Fruit fly (Drosophila melanogaster): Measurements from ENCODE around the gene CG4597.

CG4597 gene

dm6 chr3L:5080837-5081236 is 48.5 kb upstream of the CG4597 start (continued):
- TF ChIP-seq ss (GFP tag; optimal IDR thresholded peaks at IDR 0.05) (peak in 1 of 2 experiments; percentile 56), Eip75B (GFP tag; optimal IDR thresholded peaks at IDR 0.05) (no peak), dsx (GFP tag; optimal IDR thresholded peaks at IDR 0.05; ENCODE audit: poor library complexity, severe bottlenecking) (peak; percentile 30), CG31627 (GFP tag; optimal IDR thresholded peaks at IDR 0.05) (no peak), esn (GFP tag; optimal IDR thresholded peaks at IDR 0.05) (no peak), Gug (GFP tag; IDR thresholded peaks at IDR 0.05) (no peak), CG32006 (GFP tag; optimal IDR thresholded peaks at IDR 0.05) (peak; percentile 38), CG11294 (GFP tag; IDR thresholded peaks at IDR 0.05) (no peak), svp (GFP tag) (peak; percentile 61), pdm3 (GFP tag; optimal IDR thresholded peaks at IDR 0.05) (peak; percentile 24), Sox15 (GFP tag; optimal IDR thresholded peaks at IDR 0.05) (no peak), salr (GFP tag; optimal IDR thresholded peaks at IDR 0.05) (peak in 1 of 2 experiments; percentile 18), dac (GFP tag; optimal IDR thresholded peaks at IDR 0.05) (no peak), CG8632 (GFP tag; optimal IDR thresholded peaks at IDR 0.05) (no peak)

DNA sequence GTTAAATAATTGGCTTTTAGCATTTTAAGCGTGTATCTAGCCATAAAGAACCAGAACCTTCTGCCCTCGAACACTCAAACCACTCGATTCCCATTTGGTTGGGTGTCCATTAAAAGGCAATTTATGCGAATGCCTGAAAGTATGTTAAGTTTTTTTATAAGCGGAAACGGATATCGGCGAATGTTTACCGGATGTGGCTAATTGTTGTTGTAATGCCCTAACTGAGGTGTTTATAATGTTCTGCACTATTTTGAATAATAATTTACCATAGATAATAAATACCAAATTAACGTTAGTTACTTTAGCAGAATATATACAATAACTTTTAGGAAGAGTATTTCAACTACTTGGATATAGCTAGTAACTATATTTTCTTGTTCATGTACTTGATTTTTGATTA is 32.6 kb upstream of the CG4597 start:
- TF ChIP-seq Sox102F (GFP tag; optimal IDR thresholded peaks at IDR 0.05) (peak; percentile 18), CG9139 (GFP tag; optimal IDR thresholded peaks at IDR 0.05) (peak; percentile 16), Smox (GFP tag; optimal IDR thresholded peaks at IDR 0.05) (no peak), dac (GFP tag; optimal IDR thresholded peaks at IDR 0.05) (no peak), Gug (GFP tag; IDR thresholded peaks at IDR 0.05) (no peak), net (GFP tag; optimal IDR thresholded peaks at IDR 0.05) (peak; percentile 38), fkh (GFP tag; optimal IDR thresholded peaks at IDR 0.05) (no peak), vri (GFP tag; optimal IDR thresholded peaks at IDR 0.05) (no peak), CG11902 (GFP tag; optimal IDR thresholded peaks at IDR 0.05) (no peak), Eip78C (GFP tag) (peak; percentile 89), Lpt (GFP tag; optimal IDR thresholded peaks at IDR 0.05) (no peak), topi (GFP tag; optimal IDR thresholded peaks at IDR 0.05) (peak; percentile 20), CG32006 (GFP tag; optimal IDR thresholded peaks at IDR 0.05) (no peak), CG10669 (GFP tag; optimal IDR thresholded peaks at IDR 0.05) (peak; percentile 45), OdsH (GFP tag; optimal IDR thresholded peaks at IDR 0.05) (peak; percentile 45), Ets21C (GFP tag; optimal IDR thresholded peaks at IDR 0.05) (no peak), cyc (GFP tag; optimal IDR thresholded peaks at IDR 0.05) (no peak), esn (GFP tag; optimal IDR thresholded peaks at IDR 0.05) (no peak), svp (GFP tag) (no peak), Hr4 (GFP tag; optimal IDR thresholded peaks at IDR 0.05) (no peak), CG8119 (GFP tag; IDR thresholded peaks at IDR 0.05) (no peak), CG4318 (GFP tag; optimal IDR thresholded peaks at IDR 0.05) (no peak), CG6792 (GFP tag; optimal IDR thresholded peaks at IDR 0.05) (peak; percentile 2), Met (GFP tag; optimal IDR thresholded peaks at IDR 0.05) (peak; percentile 33), Sox14 (GFP tag; optimal IDR thresholded peaks at IDR 0.05) (no peak), pdm3 (GFP tag; optimal IDR thresholded peaks at IDR 0.05) (peak; percentile 18), CG1621 (tag; optimal IDR thresholded peaks at IDR 0.05) (peak; percentile 43), CG16779 (tag; optimal IDR thresholded peaks at IDR 0.05) (no peak), eg (GFP tag; IDR thresholded peaks at IDR 0.05) (no peak), spab (GFP tag; optimal IDR thresholded peaks at IDR 0.05) (peak; percentile 15), CG3032 (tag; optimal IDR thresholded peaks at IDR 0.05) (no peak), ss (GFP tag; optimal IDR thresholded peaks at IDR 0.05) (peak in 1 of 2 experiments; percentile 16), CG10631 (GFP tag; optimal IDR thresholded peaks at IDR 0.05) (no peak), CG6854 (GFP tag; optimal IDR thresholded peaks at IDR 0.05) (no peak), Sox15 (GFP tag; optimal IDR thresholded peaks at IDR 0.05) (no peak), Blimp-1 (GFP tag; optimal IDR thresholded peaks at IDR 0.05) (no peak), Ets96B (tag; optimal IDR thresholded peaks at IDR 0.05) (no peak), Eip93F (GFP tag; optimal IDR thresholded peaks at IDR 0.05) (no peak), fd59A (GFP tag; optimal IDR thresholded peaks at IDR 0.05) (no peak), CG11294 (GFP tag; IDR thresholded peaks at IDR 0.05) (no peak), CG11762 (GFP tag; optimal IDR thresholded peaks at IDR 0.05; ENCODE audit: insufficient read depth) (no peak), CG3919 (GFP tag; optimal IDR thresholded peaks at IDR 0.05) (peak; percentile 53), Hr38 (GFP tag; optimal IDR thresholded peaks at IDR 0.05) (no peak), Eip75B (GFP tag; optimal IDR thresholded peaks at IDR 0.05) (peak; percentile 14), salr (GFP tag; optimal IDR thresholded peaks at IDR 0.05) (peak in 1 of 2 experiments; percentile 35), lz (GFP tag; optimal IDR thresholded peaks at IDR 0.05) (no peak)
